Worm (Caenorhabditis elegans): Measurements from ENCODE around the gene hum-8.

Gene hum-8

ce11 chrIV:410420-410891 lies 29.9 kb downstream of the hum-8 start, which contains the start of gene T07A9.12 (continued):
- TF ChIP-seq elt-4 (tag; optimal IDR thresholded peaks at IDR 0.05) = no peak
- peak; percentile 89 for TF ChIP-seq C08G9.2 (tag; optimal IDR thresholded peaks at IDR 0.05)
- peak; percentile 54 for TF ChIP-seq ahr-1 (tag; optimal IDR thresholded peaks at IDR 0.05)
- TF ChIP-seq ceh-22 (tag; optimal IDR thresholded peaks at IDR 0.05) = no peak
- TF ChIP-seq pqm-1 (tag; optimal IDR thresholded peaks at IDR 0.05) = peak; percentile 78
- no peak for TF ChIP-seq hlh-30 (tag; optimal IDR thresholded peaks at IDR 0.05; ENCODE audit: insufficient read depth)
- TF ChIP-seq rnt-1 (tag; optimal IDR thresholded peaks at IDR 0.05) = peak; percentile 80
- TF ChIP-seq tbx-2 (tag; optimal IDR thresholded peaks at IDR 0.05) = peak; percentile 91
- TF ChIP-seq ztf-16 (tag; optimal IDR thresholded peaks at IDR 0.05) = peak; percentile 37
- no peak for TF ChIP-seq fkh-10 (GFP tag; optimal IDR thresholded peaks at IDR 0.05)
- peak; percentile 62 for TF ChIP-seq hlh-15 (tag; optimal IDR thresholded peaks at IDR 0.05)
- peak; percentile 56 for TF ChIP-seq unc-86 (tag; optimal IDR thresholded peaks at IDR 0.05)
- peak; percentile 93 for TF ChIP-seq zip-5 (tag; optimal IDR thresholded peaks at IDR 0.05)
- no peak for TF ChIP-seq sox-2 (GFP tag; IDR thresholded peaks at IDR 0.05)
- no peak for TF ChIP-seq C38D4.7 (GFP tag; optimal IDR thresholded peaks at IDR 0.05)
- TF ChIP-seq sox-4 (tag; optimal IDR thresholded peaks at IDR 0.05) = no peak
- TF ChIP-seq lin-11 (tag; optimal IDR thresholded peaks at IDR 0.05) = no peak
- TF ChIP-seq gmeb-2 (tag; optimal IDR thresholded peaks at IDR 0.05) = no peak
- peak; percentile 90 for TF ChIP-seq ref-2 (tag; optimal IDR thresholded peaks at IDR 0.05)
- peak; percentile 87 for TF ChIP-seq F13H6.1 (tag; optimal IDR thresholded peaks at IDR 0.05)
- peak; percentile 61 for TF ChIP-seq ceh-34 (tag; optimal IDR thresholded peaks at IDR 0.05)
- TF ChIP-seq lim-6 (tag; optimal IDR thresholded peaks at IDR 0.05) = peak; percentile 77
- TF ChIP-seq nfya-1 (tag; optimal IDR thresholded peaks at IDR 0.05) = peak; percentile 70
- no peak for TF ChIP-seq mec-3 (tag; optimal IDR thresholded peaks at IDR 0.05; ENCODE audit: borderline replicate concordance)
- no peak for TF ChIP-seq che-1 (tag; optimal IDR thresholded peaks at IDR 0.05)
- TF ChIP-seq odd-2 (tag; optimal IDR thresholded peaks at IDR 0.05) = no peak
- TF ChIP-seq pha-4 (tag; optimal IDR thresholded peaks at IDR 0.05) = no peak
- TF ChIP-seq nhr-232 (tag; optimal IDR thresholded peaks at IDR 0.05) = no peak
- no peak for TF ChIP-seq ceh-6 (GFP tag; optimal IDR thresholded peaks at IDR 0.05)
- TF ChIP-seq unc-3 (GFP tag; conservative IDR thresholded peaks at IDR 0.05) = no peak
- peak; percentile 51 for TF ChIP-seq unc-3 (tag; optimal IDR thresholded peaks at IDR 0.05)
- TF ChIP-seq madf-2 (tag; optimal IDR thresholded peaks at IDR 0.05) = peak; percentile 57
- peak; percentile 99 for TF ChIP-seq ceh-31 (tag; optimal IDR thresholded peaks at IDR 0.05)
- TF ChIP-seq dmd-4 (tag; optimal IDR thresholded peaks at IDR 0.05; ENCODE audit: borderline replicate concordance) = peak; percentile 34
- peak; percentile 50 for TF ChIP-seq ceh-18 (tag; optimal IDR thresholded peaks at IDR 0.05)
- TF ChIP-seq pax-1 (tag; optimal IDR thresholded peaks at IDR 0.05) = peak; percentile 56
- TF ChIP-seq Y22D7AL.16 (tag; optimal IDR thresholded peaks at IDR 0.05) = no peak
- TF ChIP-seq dve-1 (tag; optimal IDR thresholded peaks at IDR 0.05) = no peak
- TF ChIP-seq pha-2 (tag; optimal IDR thresholded peaks at IDR 0.05) = peak; percentile 58
- peak; percentile 3 for TF ChIP-seq hlh-6 (tag; optimal IDR thresholded peaks at IDR 0.05)
- peak; percentile 65 for TF ChIP-seq ceh-14 (tag; optimal IDR thresholded peaks at IDR 0.05)
- peak; percentile 80 for TF ChIP-seq hlh-8 (tag; optimal IDR thresholded peaks at IDR 0.05)
- TF ChIP-seq fax-1 (tag; optimal IDR thresholded peaks at IDR 0.05) = peak; percentile 82
- TF ChIP-seq pag-3 (tag; optimal IDR thresholded peaks at IDR 0.05; ENCODE audit: borderline replicate concordance) = peak; percentile 62
- TF ChIP-seq ceh-2 (tag; optimal IDR thresholded peaks at IDR 0.05) = peak; percentile 88
- TF ChIP-seq pat-9 (tag; optimal IDR thresholded peaks at IDR 0.05) = no peak
- peak; percentile 59 for TF ChIP-seq unc-42 (tag; optimal IDR thresholded peaks at IDR 0.05)
- TF ChIP-seq unc-55 (GFP tag; optimal IDR thresholded peaks at IDR 0.05) = peak; percentile 19

Data from whole organism, late embryonic.